Fruit fly (Drosophila melanogaster) whole organism, embryonic: Measurements from ENCODE around the gene wrd.

Source experiments
- Adf1 ChIP-seq: fragments of 200-800 bp; sonication (Bioruptor generic); IDR thresholded peaks from 2 replicates; pipeline ENCODE4 v1.3.6; 2022; ENCODE audit warnings: missing biosample characterization, missing genetic modification characterization
- CG10366 ChIP-seq: fragments of 200-800 bp; sonication (Bioruptor generic); IDR thresholded peaks from 2 replicates; pipeline ENCODE4 v1.3.6; 2022; ENCODE audit warnings: missing biosample characterization, missing genetic modification characterization
- CG10979 ChIP-seq: fragments of 200-800 bp; sonication (Bioruptor generic); optimal IDR thresholded peaks from 2 replicates; lab custom pipeline; 2018; ENCODE audit warnings: missing biosample characterization, mild to moderate bottlenecking, missing genetic modification characterization, moderate library complexity
- CG12236 ChIP-seq: fragments of 200-800 bp; sonication (Bioruptor generic); optimal IDR thresholded peaks from 2 replicates; lab custom pipeline; 2016; ENCODE audit warnings: missing biosample characterization, missing genetic modification characterization
- CG13123 ChIP-seq: fragments of 200-800 bp; sonication (Bioruptor generic); optimal IDR thresholded peaks from 2 replicates; lab custom pipeline; 2016; ENCODE audit warnings: missing biosample characterization, missing genetic modification characterization
- CG14965 ChIP-seq: fragments of 200-800 bp; sonication (Bioruptor generic); optimal IDR thresholded peaks from 2 replicates; lab custom pipeline; 2016; ENCODE audit warnings: missing biosample characterization, missing genetic modification characterization, borderline replicate concordance
- CG15696 ChIP-seq: fragments of 200-800 bp; sonication (Bioruptor generic); optimal IDR thresholded peaks from 2 replicates; lab custom pipeline; 2019; ENCODE audit warnings: missing biosample characterization, mild to moderate bottlenecking, missing genetic modification characterization, moderate library complexity
- CG1603 ChIP-seq: fragments of 200-800 bp; sonication (Bioruptor generic); optimal IDR thresholded peaks from 2 replicates; lab custom pipeline; 2019; ENCODE audit warnings: missing biosample characterization, mild to moderate bottlenecking, missing genetic modification characterization, moderate library complexity
- CG1647 ChIP-seq: fragments of 200-800 bp; sonication (Bioruptor generic); optimal IDR thresholded peaks from 3 replicates; lab custom pipeline; 2016; ENCODE audit warnings: missing biosample characterization, missing genetic modification characterization
- CG16815 ChIP-seq: fragments of 200-800 bp; sonication (Bioruptor generic); optimal IDR thresholded peaks from 3 replicates; lab custom pipeline; 2017; ENCODE audit warnings: missing biosample characterization, mild to moderate bottlenecking, missing genetic modification characterization
- CG17385 ChIP-seq: fragments of 200-800 bp; sonication (Bioruptor generic); optimal IDR thresholded peaks from 3 replicates; lab custom pipeline; 2018; ENCODE audit warnings: missing biosample characterization, mild to moderate bottlenecking, missing genetic modification characterization
- CG2202 ChIP-seq: fragments of 200-800 bp; sonication (Bioruptor generic); optimal IDR thresholded peaks from 2 replicates; lab custom pipeline; 2018; ENCODE audit warnings: missing biosample characterization, mild to moderate bottlenecking, missing genetic modification characterization
- CG3163 ChIP-seq: fragments of 200-800 bp; sonication (Bioruptor generic); optimal IDR thresholded peaks from 3 replicates; lab custom pipeline; 2016; ENCODE audit warnings: missing biosample characterization, missing genetic modification characterization
- CG34376 ChIP-seq: fragments of 200-800 bp; sonication (Bioruptor generic); optimal IDR thresholded peaks from 2 replicates; lab custom pipeline; 2018; ENCODE audit warnings: missing biosample characterization, mild to moderate bottlenecking, missing genetic modification characterization
- CG3838 ChIP-seq: fragments of 200-800 bp; sonication (Bioruptor generic); optimal IDR thresholded peaks from 3 replicates; lab custom pipeline; 2016; ENCODE audit warnings: missing biosample characterization, missing genetic modification characterization
- CG42726 ChIP-seq: fragments of 200-800 bp; sonication (Bioruptor generic); IDR thresholded peaks from 2 replicates; pipeline ENCODE4 v1.3.6; 2022; ENCODE audit warnings: missing biosample characterization, missing genetic modification characterization; ENCODE audit not compliant: partially characterized antibody
- CG6765 ChIP-seq: fragments of 200-800 bp; sonication (Bioruptor generic); optimal IDR thresholded peaks from 3 replicates; lab custom pipeline; 2017; ENCODE audit warnings: missing biosample characterization, mild to moderate bottlenecking, missing genetic modification characterization
- CG7786 ChIP-seq: fragments of 200-800 bp; sonication (Bioruptor generic); optimal IDR thresholded peaks from 2 replicates; lab custom pipeline; 2016; ENCODE audit warnings: missing biosample characterization, missing genetic modification characterization
- CG8281 ChIP-seq: fragments of 200-800 bp; sonication (Bioruptor generic); optimal IDR thresholded peaks from 2 replicates; lab custom pipeline; 2018; ENCODE audit warnings: missing biosample characterization, mild to moderate bottlenecking, missing genetic modification characterization, moderate library complexity
- CG8944 ChIP-seq: fragments of 200-800 bp; sonication (Bioruptor generic); optimal IDR thresholded peaks from 3 replicates; lab custom pipeline; 2016; ENCODE audit warnings: missing biosample characterization, missing genetic modification characterization
- CHES-1-like ChIP-seq: fragments of 200-800 bp; sonication (Bioruptor generic); optimal IDR thresholded peaks from 2 replicates; lab custom pipeline; 2016; ENCODE audit warnings: missing biosample characterization, missing genetic modification characterization
- Dfd ChIP-seq, 2 experiments: fragments of >200 bp; optimal IDR thresholded peaks; 2 replicates each; lab custom pipeline; 2017; ENCODE audit warnings: missing biosample characterization in 2 of 2, missing genetic modification characterization in 2 of 2
- Elba2 ChIP-seq: fragments of 200-800 bp; sonication (Bioruptor generic); optimal IDR thresholded peaks from 3 replicates; lab custom pipeline; 2016; ENCODE audit warnings: missing biosample characterization, missing genetic modification characterization
- Ets97D ChIP-seq: fragments of 200-800 bp; sonication (Bioruptor generic); optimal IDR thresholded peaks from 3 replicates; lab custom pipeline; 2016; ENCODE audit warnings: missing biosample characterization, missing genetic modification characterization
- Jarid2 ChIP-seq: fragments of 200-800 bp; sonication (Bioruptor generic); optimal IDR thresholded peaks from 3 replicates; lab custom pipeline; 2017; ENCODE audit warnings: mild to moderate bottlenecking, missing biosample characterization, missing genetic modification reagents, missing genetic modification characterization
- Kr ChIP-seq: fragments of 200-800 bp; sonication (Bioruptor generic); optimal IDR thresholded peaks from 2 replicates; lab custom pipeline; 2017; ENCODE audit warnings: missing biosample characterization, mild to moderate bottlenecking, missing genetic modification characterization
- Lhr ChIP-seq: fragments of 200-800 bp; sonication (Bioruptor generic); optimal IDR thresholded peaks from 3 replicates; lab custom pipeline; 2017; ENCODE audit warnings: mild to moderate bottlenecking, missing biosample characterization, missing genetic modification reagents, missing genetic modification characterization
- Opbp ChIP-seq: fragments of 200-800 bp; sonication (Bioruptor generic); IDR thresholded peaks from 3 replicates; pipeline ENCODE4 v1.3.6; 2022; ENCODE audit warnings: missing biosample characterization, missing genetic modification characterization; ENCODE audit not compliant: partially characterized antibody
- TFAM ChIP-seq: fragments of 200-800 bp; sonication (Bioruptor generic); optimal IDR thresholded peaks from 2 replicates; lab custom pipeline; 2017; ENCODE audit warnings: missing biosample characterization, missing genetic modification characterization, inconsistent platforms
- Taf1 ChIP-seq: fragments of 200-800 bp; sonication (Bioruptor generic); IDR thresholded peaks from 2 replicates; pipeline ENCODE4 v1.3.6; 2022; ENCODE audit warnings: missing biosample characterization, missing genetic modification characterization
- ase ChIP-seq: fragments of 200-800 bp; sonication (Bioruptor generic); IDR thresholded peaks from 3 replicates; pipeline ENCODE4 v1.3.6; 2022; ENCODE audit warnings: missing biosample characterization, missing genetic modification characterization
- bowl ChIP-seq: fragments of 200-800 bp; sonication (Bioruptor generic); IDR thresholded peaks from 2 replicates; pipeline ENCODE4 v1.3.6; 2022; ENCODE audit warnings: missing biosample characterization, missing genetic modification characterization
- cato ChIP-seq: fragments of 200-800 bp; sonication (Bioruptor generic); optimal IDR thresholded peaks from 2 replicates; lab custom pipeline; 2016; ENCODE audit warnings: missing biosample characterization, missing genetic modification characterization, borderline replicate concordance
- chif ChIP-seq, 2 experiments: fragments of 200-800 bp; sonication (Bioruptor generic); optimal IDR thresholded peaks; 3 replicates each; lab custom pipeline; 2016; ENCODE audit warnings: missing biosample characterization in 2 of 2, missing genetic modification characterization in 2 of 2
- crp ChIP-seq, 2 experiments: fragments of 200-800 bp; sonication (Bioruptor generic); optimal IDR thresholded peaks; 2 replicates in 1 of 2; 3 replicates in 1 of 2; lab custom pipeline; 2017; ENCODE audit warnings: missing biosample characterization in 2 of 2, missing genetic modification characterization in 2 of 2, mild to moderate bottlenecking in 1 of 2, moderate library complexity in 1 of 2
- dan ChIP-seq: fragments of 200-800 bp; sonication (Bioruptor generic); IDR thresholded peaks from 2 replicates; pipeline ENCODE4 v1.3.6; 2022; ENCODE audit warnings: missing biosample characterization, missing genetic modification characterization
- gsb ChIP-seq: fragments of 200-800 bp; sonication (Bioruptor generic); IDR thresholded peaks from 2 replicates; pipeline ENCODE4 v1.3.6; 2022; ENCODE audit warnings: missing biosample characterization, missing genetic modification characterization
- ham ChIP-seq: fragments of 200-800 bp; sonication (Bioruptor generic); IDR thresholded peaks from 2 replicates; pipeline ENCODE4 v1.3.6; 2022; ENCODE audit warnings: missing biosample characterization, missing genetic modification characterization
- klu ChIP-seq: fragments of 200-800 bp; sonication (Bioruptor generic); IDR thresholded peaks from 2 replicates; pipeline ENCODE4 v1.3.6; 2022; ENCODE audit warnings: missing biosample characterization, missing genetic modification characterization
- maf-S ChIP-seq: fragments of 200-800 bp; sonication (Bioruptor generic); optimal IDR thresholded peaks from 2 replicates; lab custom pipeline; 2016; ENCODE audit warnings: missing biosample characterization, missing genetic modification characterization
- odd ChIP-seq: fragments of 200-800 bp; sonication (Bioruptor generic); optimal IDR thresholded peaks from 2 replicates; lab custom pipeline; 2017; ENCODE audit warnings: missing biosample characterization, mild to moderate bottlenecking, missing genetic modification characterization
- phol ChIP-seq: fragments of 200-800 bp; sonication (Bioruptor generic); optimal IDR thresholded peaks from 3 replicates; lab custom pipeline; 2018; ENCODE audit warnings: missing biosample characterization, mild to moderate bottlenecking, missing genetic modification characterization, moderate library complexity
- repo ChIP-seq: fragments of 200-800 bp; sonication (Bioruptor generic); optimal IDR thresholded peaks from 2 replicates; lab custom pipeline; 2016; ENCODE audit warnings: missing biosample characterization, missing genetic modification characterization
- run ChIP-seq: fragments of 200-800 bp; sonication (Bioruptor generic); optimal IDR thresholded peaks from 3 replicates; lab custom pipeline; 2018; ENCODE audit warnings: missing biosample characterization, mild to moderate bottlenecking, missing genetic modification characterization
- sqz ChIP-seq: fragments of 200-800 bp; sonication (Bioruptor generic); optimal IDR thresholded peaks from 3 replicates; lab custom pipeline; 2018; ENCODE audit warnings: missing biosample characterization, mild to moderate bottlenecking, missing genetic modification characterization
- toy ChIP-seq: fragments of 200-800 bp; sonication (Bioruptor generic); IDR thresholded peaks from 2 replicates; pipeline ENCODE4 v1.3.6; 2022; ENCODE audit warnings: missing biosample characterization, missing genetic modification characterization
- tup ChIP-seq: fragments of 200-800 bp; sonication (Bioruptor generic); optimal IDR thresholded peaks from 2 replicates; lab custom pipeline; 2016; ENCODE audit warnings: missing biosample characterization, mild to moderate bottlenecking, missing genetic modification characterization, moderate library complexity
- usp ChIP-seq: fragments of >200 bp; optimal IDR thresholded peaks from 2 replicates; lab custom pipeline; 2017; ENCODE audit warnings: missing biosample characterization, missing genetic modification characterization
- zen2 ChIP-seq: fragments of 200-800 bp; sonication (Bioruptor generic); IDR thresholded peaks from 3 replicates; pipeline ENCODE4 v1.3.6; 2022; ENCODE audit warnings: missing biosample characterization, missing genetic modification characterization; ENCODE audit not compliant: partially characterized antibody
- zfh2 ChIP-seq: fragments of 200-800 bp; sonication (Bioruptor generic); optimal IDR thresholded peaks from 2 replicates; lab custom pipeline; 2016; ENCODE audit warnings: missing biosample characterization, missing genetic modification characterization

The wrd gene

dm6 chr3R:18220211-18220749 lies 52.7 kb downstream of the wrd start, which contains the start of the genes CG7988 and CG7183 (continued):
- TF ChIP-seq CG8944 (GFP tag; lab: Kevin White, UChicago) (peak; percentile 92), CG10366 (GFP tag; lab: Robert Waterston, UW) (peak; percentile 98), phol (tag; lab: Kevin White, UChicago) (peak; percentile 98), Lhr (GFP tag; lab: Kevin White, UChicago) (peak; percentile 94), zen2 (GFP tag; lab: Robert Waterston, UW) (no peak), usp (GFP tag; lab: Kevin White, UChicago) (no peak), crp (GFP tag; optimal IDR thresholded peaks at IDR 0.05; lab: Kevin White, UChicago) (peak; percentile 98), Kr (GFP tag; lab: Kevin White, UChicago) (peak; percentile 41), chif (GFP tag; optimal IDR thresholded peaks at IDR 0.05; lab: Kevin White, UChicago) (peak; percentile 93 to 98), CG42726 (GFP tag; lab: Robert Waterston, UW) (no peak), CHES-1-like (GFP tag; lab: Kevin White, UChicago) (peak; percentile 93), CG3163 (GFP tag; lab: Kevin White, UChicago) (peak; percentile 78), Jarid2 (GFP tag; lab: Kevin White, UChicago) (peak; percentile 77), tup (GFP tag; lab: Kevin White, UChicago) (peak; percentile 90), CG34376 (GFP tag; lab: Kevin White, UChicago) (peak; percentile 88), Taf1 (GFP tag; lab: Robert Waterston, UW) (peak; percentile 92), gsb (peak; percentile 94), Adf1 (peak; percentile 86), klu (GFP tag; lab: Robert Waterston, UW) (peak; percentile 97), CG17385 (peak; percentile 100), zfh2 (peak; percentile 91), run (tag; lab: Kevin White, UChicago) (peak; percentile 94), repo (peak; percentile 88), maf-S (GFP tag; lab: Kevin White, UChicago) (peak; percentile 94), Elba2 (GFP tag; lab: Kevin White, UChicago) (peak; percentile 93), CG14965 (GFP tag; lab: Kevin White, UChicago) (peak; percentile 43), CG15696 (peak; percentile 97), Ets97D (GFP tag; lab: Kevin White, UChicago) (peak; percentile 83), CG7786 (GFP tag; lab: Kevin White, UChicago) (peak; percentile 93), CG13123 (peak; percentile 97), TFAM (peak; percentile 66), ham (GFP tag; lab: Robert Waterston, UW) (peak; percentile 91), Opbp (GFP tag; lab: Robert Waterston, UW) (no peak), cato (peak; percentile 96), Dfd (GFP tag; optimal IDR thresholded peaks at IDR 0.05; lab: Kevin White, UChicago) (no peak), CG1647 (GFP tag; lab: Kevin White, UChicago) (peak; percentile 85), bowl (peak; percentile 91), CG10979 (peak; percentile 98), CG1603 (peak; percentile 90), CG12236 (GFP tag; lab: Kevin White, UChicago) (peak; percentile 89), dan (GFP tag; lab: Robert Waterston, UW) (peak; percentile 95), toy (peak; percentile 95), sqz (peak; percentile 90), CG2202 (tag; lab: Kevin White, UChicago) (peak; percentile 96), CG16815 (peak; percentile 97), odd (GFP tag; lab: Kevin White, UChicago) (no peak), ase (GFP tag; lab: Robert Waterston, UW) (peak; percentile 98), CG8281 (peak; percentile 87), CG3838 (GFP tag; lab: Kevin White, UChicago) (peak; percentile 94), CG6765 (GFP tag; lab: Kevin White, UChicago) (peak; percentile 87)
